Fruit fly (Drosophila melanogaster): ENCODE results near the gene CG11722.

dm6 chr3R:10042664-10043372 lies 2.5 kb downstream of the CG11722 start, which contains the start of the genes Mical and CG3909:
- TF ChIP-seq CG12104 (GFP tag; optimal IDR thresholded peaks at IDR 0.05) (peak; percentile 80), CG7987 (GFP tag; optimal IDR thresholded peaks at IDR 0.05) (no peak)

All from whole organism, embryonic.